Fruit fly (Drosophila melanogaster) whole organism, wandering third instar larva: ENCODE results near the gene CG46309.

Experiments
- Hnf4 ChIP-seq: fragments of 200-800 bp; sonication (Bioruptor generic); optimal IDR thresholded peaks from 2 replicates; lab custom pipeline; 2016; ENCODE audit warnings: missing biosample characterization, mild to moderate bottlenecking, missing genetic modification characterization
- jim ChIP-seq: fragments of 175-275, 200-325 bp; sonication (Bioruptor generic); optimal IDR thresholded peaks from 2 replicates; lab custom pipeline; 2016; ENCODE audit warnings: missing biosample characterization, mild to moderate bottlenecking, missing genetic modification characterization
- sage ChIP-seq: fragments of 200-800 bp; sonication (Bioruptor generic); optimal IDR thresholded peaks from 2 replicates; lab custom pipeline; 2016; ENCODE audit warnings: missing biosample characterization, mild to moderate bottlenecking, missing genetic modification characterization

DNA sequence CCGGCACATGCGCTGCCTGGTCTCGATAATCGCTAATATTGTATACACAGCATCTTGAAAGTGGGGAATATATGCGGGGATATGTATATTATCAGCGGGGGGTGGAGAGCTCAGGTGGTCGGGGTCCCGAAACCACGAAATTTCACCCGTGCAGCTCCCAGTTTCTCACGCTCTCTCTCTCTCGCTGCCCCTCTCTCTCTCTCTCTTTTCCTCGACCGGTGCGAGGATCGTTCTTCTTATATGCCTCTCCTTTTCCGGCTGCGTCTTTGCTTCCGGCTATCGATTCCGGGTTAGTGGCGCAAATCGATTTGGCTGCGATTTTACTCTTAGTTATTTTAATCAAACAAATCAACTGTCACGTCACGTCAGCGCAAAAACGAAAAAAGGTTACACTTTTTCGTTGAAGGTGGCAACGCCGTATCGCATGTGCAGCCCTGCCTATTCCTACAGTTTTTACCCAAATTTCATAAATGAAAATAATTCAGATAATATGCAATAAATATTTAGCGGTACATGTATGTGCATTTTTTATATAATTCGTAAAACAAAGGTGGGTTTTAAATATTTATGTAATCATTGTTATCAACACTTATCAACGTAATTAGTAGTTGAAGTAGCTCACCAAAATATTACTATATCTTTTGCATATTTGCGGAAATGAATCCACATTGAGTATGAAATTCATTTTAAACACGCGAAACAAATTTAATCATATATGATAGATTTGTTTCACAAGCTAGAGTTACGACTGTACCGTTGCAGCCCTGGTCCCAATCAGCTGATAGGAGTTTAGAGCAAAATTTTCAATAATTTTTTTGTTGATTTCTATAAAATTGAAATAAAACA is 48.1 kb upstream of the CG46309 start, which contains the start of the genes heix and CG17328:
- no peak for TF ChIP-seq sage (GFP tag; lab: Kevin White, UChicago)
- TF ChIP-seq jim (GFP tag; lab: Kevin White, UChicago), result no peak
- TF ChIP-seq Hnf4, result peak; percentile 67
